Worm (Caenorhabditis elegans) whole organism, L3 larva: ENCODE data around the gene acbp-5.
A peak's percentile ranks its signal among the peaks of the same experiment; 100 is the strongest.

Source experiments
- ZK546.5 ChIP-seq: sonication (generic microtip); optimal IDR thresholded peaks from 2 replicates; lab custom pipeline; 2017; ENCODE audit warnings: missing biosample characterization, missing genetic modification characterization
- aly-2 ChIP-seq: fragments of 150-350 bp; optimal IDR thresholded peaks from 2 replicates; lab custom pipeline; 2014; ENCODE audit warnings: missing biosample characterization, missing genetic modification characterization
- ama-1 ChIP-seq: fragments of 150-350 bp; optimal IDR thresholded peaks from 2 replicates; lab custom pipeline; 2018
- ceh-28 ChIP-seq: fragments of 150-350 bp; optimal IDR thresholded peaks from 2 replicates; lab custom pipeline; 2014; ENCODE audit warnings: missing biosample characterization, missing genetic modification reagents, missing genetic modification characterization
- ceh-82 ChIP-seq: fragments of 150-350 bp; optimal IDR thresholded peaks from 2 replicates; lab custom pipeline; 2014; ENCODE audit warnings: missing biosample characterization, missing genetic modification characterization
- daf-12 ChIP-seq: fragments of 150-350 bp; optimal IDR thresholded peaks from 2 replicates; lab custom pipeline; 2014; ENCODE audit warnings: missing biosample characterization, missing genetic modification reagents, missing genetic modification characterization
- egl-27 ChIP-seq: sonication (generic microtip); optimal IDR thresholded peaks from 4 replicates; lab custom pipeline; 2017; ENCODE audit warnings: missing biosample characterization, missing genetic modification reagents, missing genetic modification characterization
- egl-5 ChIP-seq: fragments of 150-350 bp; optimal IDR thresholded peaks from 2 replicates; lab custom pipeline; 2017; ENCODE audit warnings: missing biosample characterization, missing genetic modification reagents, missing genetic modification characterization, inconsistent platforms
- elt-1 ChIP-seq: fragments of 150-350 bp; optimal IDR thresholded peaks from 2 replicates; lab custom pipeline; 2014; ENCODE audit warnings: missing biosample characterization, missing genetic modification characterization
- elt-2 ChIP-seq: sonication (generic microtip); optimal IDR thresholded peaks from 2 replicates; lab custom pipeline; 2016; ENCODE audit warnings: missing genetic modification reagents, mild to moderate bottlenecking, missing genetic modification characterization, missing compliant biosample characterization
- elt-3 ChIP-seq, 3 experiments: fragments of 150-350 bp in 1 of 3; sonication (generic microtip) in 2 of 3; optimal IDR thresholded peaks; 2 replicates in 2 of 3; 4 replicates in 1 of 3; lab custom pipeline; 2014 to 2017; ENCODE audit warnings: missing biosample characterization in 3 of 3, missing genetic modification characterization in 3 of 3
- eor-1 ChIP-seq, 2 experiments: fragments of 150-350 bp; optimal IDR thresholded peaks; 2 replicates each; lab custom pipeline; 2014 to 2018; ENCODE audit warnings: missing biosample characterization in 2 of 2, missing genetic modification characterization in 2 of 2
- fkh-10 ChIP-seq: sonication (generic microtip); optimal IDR thresholded peaks from 2 replicates; lab custom pipeline; 2017; ENCODE audit warnings: missing biosample characterization, missing genetic modification reagents, missing genetic modification characterization
- fkh-2 ChIP-seq: fragments of 150-350 bp; optimal IDR thresholded peaks from 2 replicates; lab custom pipeline; 2014; ENCODE audit warnings: missing biosample characterization, missing genetic modification reagents, missing genetic modification characterization
- jun-1 ChIP-seq: fragments of 150-350 bp; optimal IDR thresholded peaks from 2 replicates; lab custom pipeline; 2014; ENCODE audit warnings: missing biosample characterization, missing genetic modification reagents, missing genetic modification characterization
- lin-39 ChIP-seq: fragments of 150-350 bp; optimal IDR thresholded peaks from 2 replicates; lab custom pipeline; 2018; ENCODE audit warnings: missing biosample characterization, missing genetic modification reagents, missing genetic modification characterization
- mdl-1 ChIP-seq: fragments of 150-350 bp; optimal IDR thresholded peaks from 2 replicates; lab custom pipeline; 2014; ENCODE audit warnings: missing biosample characterization, missing genetic modification characterization
- mml-1 ChIP-seq: fragments of 150-350 bp; sonication (generic microtip); optimal IDR thresholded peaks from 3 replicates; lab custom pipeline; 2014; ENCODE audit warnings: missing biosample characterization, missing genetic modification characterization
- nhr-11 ChIP-seq: fragments of 150-350 bp; optimal IDR thresholded peaks from 2 replicates; lab custom pipeline; 2014; ENCODE audit warnings: missing biosample characterization, missing genetic modification characterization
- nhr-12 ChIP-seq: fragments of 150-350 bp; optimal IDR thresholded peaks from 2 replicates; lab custom pipeline; 2014; ENCODE audit warnings: missing biosample characterization, missing genetic modification characterization
- nhr-23 ChIP-seq: fragments of 150-350 bp; optimal IDR thresholded peaks from 2 replicates; lab custom pipeline; 2014; ENCODE audit warnings: missing biosample characterization, missing genetic modification reagents, missing genetic modification characterization
- nhr-25 ChIP-seq: sonication (generic microtip); optimal IDR thresholded peaks from 2 replicates; lab custom pipeline; 2017; ENCODE audit warnings: missing biosample characterization, missing genetic modification characterization
- nhr-28 ChIP-seq: fragments of 150-350 bp; optimal IDR thresholded peaks from 2 replicates; lab custom pipeline; 2014; ENCODE audit warnings: missing biosample characterization, missing genetic modification characterization
- nhr-67 ChIP-seq: fragments of 150-350 bp; optimal IDR thresholded peaks from 2 replicates; lab custom pipeline; 2014; ENCODE audit warnings: missing biosample characterization, missing genetic modification characterization
- nhr-76 ChIP-seq: fragments of 150-350 bp; sonication (generic microtip); optimal IDR thresholded peaks from 5 replicates; lab custom pipeline; 2014; ENCODE audit warnings: missing biosample characterization, missing genetic modification characterization
- nhr-77 ChIP-seq: fragments of 150-350 bp; optimal IDR thresholded peaks from 2 replicates; lab custom pipeline; 2014; ENCODE audit warnings: missing biosample characterization, missing genetic modification characterization
- pha-4 ChIP-seq: fragments of 150-350 bp; optimal IDR thresholded peaks from 2 replicates; lab custom pipeline; 2014; ENCODE audit warnings: missing biosample characterization, missing genetic modification reagents, missing genetic modification characterization
- pqm-1 ChIP-seq: fragments of 150-350 bp; optimal IDR thresholded peaks from 2 replicates; lab custom pipeline; 2017; ENCODE audit warnings: missing biosample characterization, missing genetic modification characterization, inconsistent platforms
- sea-2 ChIP-seq: fragments of 150-350 bp; sonication (generic microtip); optimal IDR thresholded peaks from 4 replicates; lab custom pipeline; 2014; ENCODE audit warnings: missing biosample characterization, missing genetic modification reagents, missing genetic modification characterization
- skn-1 ChIP-seq: fragments of 150-350 bp; optimal IDR thresholded peaks from 2 replicates; lab custom pipeline; 2014; ENCODE audit warnings: missing biosample characterization, missing genetic modification characterization
- tbx-2 ChIP-seq: sonication (generic microtip); optimal IDR thresholded peaks from 2 replicates; lab custom pipeline; 2016; ENCODE audit warnings: mild to moderate bottlenecking, missing genetic modification characterization, missing compliant biosample characterization
- unc-39 ChIP-seq: sonication (generic microtip); optimal IDR thresholded peaks from 4 replicates; lab custom pipeline; 2017; ENCODE audit warnings: missing biosample characterization, missing genetic modification characterization
- unc-62 ChIP-seq: fragments of 150-350 bp; sonication (generic microtip); optimal IDR thresholded peaks from 4 replicates; lab custom pipeline; 2014; ENCODE audit warnings: missing biosample characterization, missing genetic modification reagents, missing genetic modification characterization
- ztf-11 ChIP-seq: fragments of 150-350 bp; optimal IDR thresholded peaks from 2 replicates; lab custom pipeline; 2014; ENCODE audit warnings: missing biosample characterization, missing genetic modification characterization
- ztf-4 ChIP-seq: fragments of 150-350 bp; optimal IDR thresholded peaks from 2 replicates; lab custom pipeline; 2014; ENCODE audit warnings: missing biosample characterization, missing genetic modification characterization

Gene acbp-5

DNA sequence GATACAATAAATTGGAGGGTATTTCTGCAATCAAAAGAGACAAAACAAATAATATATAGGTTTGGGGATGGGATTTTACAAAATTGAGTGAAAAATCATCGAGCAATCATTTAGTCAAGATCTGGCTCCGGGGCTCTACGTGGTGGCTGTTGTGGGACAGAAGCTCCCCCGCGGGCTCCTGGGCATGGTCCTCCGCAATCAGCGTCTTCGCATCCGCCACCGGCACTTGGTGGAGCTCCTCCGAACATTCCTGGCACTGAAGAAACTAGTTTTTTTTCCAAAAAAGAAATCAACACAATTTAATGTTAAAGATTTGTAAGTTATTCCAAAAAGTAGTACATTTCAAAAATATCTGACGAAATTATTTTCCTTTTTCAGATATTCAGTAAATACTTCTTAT lies 26.7 kb downstream of the acbp-5 start:
- no peak for TF ChIP-seq mml-1 (tag; lab: Kevin White, UChicago)

ce11 chrIII:13614206-13614605 lies 27.3 kb downstream of the acbp-5 start:
- TF ChIP-seq fkh-2 (tag; lab: Kevin White, UChicago) (no peak), ama-1 (peak; percentile 24)

DNA sequence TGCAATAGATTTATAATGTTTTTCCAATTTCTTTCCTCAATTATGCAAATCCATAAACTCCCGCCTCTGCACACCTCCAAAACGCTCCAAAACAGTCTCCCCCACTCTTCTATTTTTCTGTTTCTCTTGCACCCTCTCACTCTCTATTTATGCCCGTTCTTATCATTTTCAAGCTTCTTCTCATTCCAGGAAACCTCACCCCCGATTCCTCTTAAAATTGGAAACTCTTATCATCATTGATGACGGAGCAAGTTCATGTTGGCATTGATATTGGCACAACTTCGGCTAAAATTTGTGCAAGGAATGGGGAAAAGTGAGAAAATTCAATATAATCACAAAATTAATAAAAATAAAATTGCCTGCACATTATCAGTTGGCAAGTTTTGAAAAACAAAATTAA lies 33.7 kb downstream of the acbp-5 start, which contains the start of gene shpk-1:
Gene shpk-1 (plus strand): TSS at position 188 of the 400 bp plus-strand sequence.
- TF ChIP-seq jun-1 (peak; percentile 43), nhr-77 (no peak), ama-1 (no peak), ztf-4 (tag; lab: Kevin White, UChicago) (no peak), elt-3 (tag; optimal IDR thresholded peaks at IDR 0.05; lab: Kevin White, UChicago) (no peak), nhr-76 (tag; lab: Kevin White, UChicago) (no peak), tbx-2 (no peak), ceh-28 (no peak), nhr-67 (tag; lab: Kevin White, UChicago) (no peak), skn-1 (tag; lab: Kevin White, UChicago) (no peak), aly-2 (tag; lab: Kevin White, UChicago) (no peak), unc-39 (tag; lab: Kevin White, UChicago) (no peak), unc-62 (GFP tag; lab: Kevin White, UChicago) (no peak), fkh-10 (GFP tag; lab: Kevin White, UChicago) (no peak), pha-4 (tag; lab: Kevin White, UChicago) (peak; percentile 17), nhr-12 (tag; lab: Kevin White, UChicago) (no peak), nhr-28 (no peak), nhr-11 (no peak), ceh-82 (no peak), nhr-25 (no peak), elt-2 (peak; percentile 95), sea-2 (GFP tag; lab: Kevin White, UChicago) (no peak), ztf-11 (tag; lab: Kevin White, UChicago) (no peak), daf-12 (no peak), eor-1 (tag; optimal IDR thresholded peaks at IDR 0.05; lab: Kevin White, UChicago) (no peak), pqm-1 (tag; lab: Kevin White, UChicago) (peak; percentile 95), lin-39 (tag; lab: Kevin White, UChicago) (no peak)
- TF ChIP-seq, all 47 proteins: peak for 4

DNA sequence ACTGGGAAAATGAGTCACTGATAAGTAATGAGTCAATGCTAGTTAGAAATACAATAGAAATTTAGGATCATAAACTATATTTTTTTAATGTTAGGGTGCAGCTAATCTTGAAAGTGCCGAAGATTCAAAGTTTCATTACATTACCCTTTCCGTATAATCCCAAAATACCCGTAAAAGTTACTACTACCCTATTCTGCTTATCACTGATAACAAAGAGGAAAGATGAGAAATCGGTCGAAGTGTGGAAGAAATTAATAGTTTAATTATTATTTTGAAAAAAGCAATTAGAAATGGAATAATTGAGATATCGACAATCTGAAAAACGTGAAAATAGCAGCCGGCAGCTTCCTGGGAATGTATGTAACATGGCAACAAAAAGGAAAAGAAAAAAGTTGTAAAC lies 34.6 kb downstream of the acbp-5 start:
- TF ChIP-seq pqm-1 (tag; lab: Kevin White, UChicago) (peak; percentile 56), sea-2 (GFP tag; lab: Kevin White, UChicago) (no peak), elt-2 (peak; percentile 51)
- TF ChIP-seq, all 47 proteins: peak for 2

ce11 chrIII:13606016-13606530 lies 35.4 kb downstream of the acbp-5 start, which contains the start of gene act-5:
TSS of gene act-5 (minus strand) at chrIII:13606066.
- TF ChIP-seq jun-1 (peak; percentile 48), elt-1 (no peak), aly-2 (tag; lab: Kevin White, UChicago) (no peak), pha-4 (tag; lab: Kevin White, UChicago) (peak; percentile 62), elt-2 (peak; percentile 97), mml-1 (tag; lab: Kevin White, UChicago) (no peak), skn-1 (tag; lab: Kevin White, UChicago) (peak; percentile 8), pqm-1 (tag; lab: Kevin White, UChicago) (peak; percentile 98)
- TF ChIP-seq, all 47 proteins: peak for 5

DNA sequence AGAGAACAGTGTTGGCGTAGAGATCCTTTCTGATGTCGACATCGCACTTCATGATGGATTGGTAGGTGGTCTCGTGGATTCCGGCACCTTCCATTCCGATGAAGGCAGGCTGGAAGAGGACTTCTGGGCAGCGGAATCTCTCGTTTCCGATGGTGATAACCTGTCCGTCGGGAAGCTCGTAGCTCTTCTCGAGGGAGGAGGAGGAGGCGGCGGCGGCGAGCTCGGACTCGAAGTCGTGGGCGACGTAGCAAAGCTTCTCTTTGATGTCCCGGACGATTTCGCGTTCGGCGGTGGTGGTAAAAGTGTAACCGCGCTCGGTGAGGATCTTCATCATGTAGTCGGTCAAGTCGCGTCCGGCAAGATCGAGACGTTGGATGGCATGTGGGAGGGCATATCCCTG lies 36.7 kb downstream of the acbp-5 start:
- no peak for TF ChIP-seq sea-2 (GFP tag; lab: Kevin White, UChicago)
- TF ChIP-seq elt-2: no peak
- no peak for TF ChIP-seq fkh-10 (GFP tag; lab: Kevin White, UChicago)
- no peak for TF ChIP-seq daf-12
- TF ChIP-seq ama-1: no peak
- TF ChIP-seq elt-3 (tag; optimal IDR thresholded peaks at IDR 0.05; lab: Kevin White, UChicago): no peak
- no peak for TF ChIP-seq ceh-28
- TF ChIP-seq ztf-11 (tag; lab: Kevin White, UChicago): no peak
- TF ChIP-seq egl-27 (tag; lab: Kevin White, UChicago): no peak
- TF ChIP-seq pqm-1 (tag; lab: Kevin White, UChicago): no peak
- no peak for TF ChIP-seq unc-39 (tag; lab: Kevin White, UChicago)
- no peak for TF ChIP-seq mdl-1 (tag; lab: Kevin White, UChicago)
- no peak for TF ChIP-seq nhr-23 (tag; lab: Kevin White, UChicago)
- TF ChIP-seq nhr-11: no peak
- TF ChIP-seq ztf-4 (tag; lab: Kevin White, UChicago): no peak
- no peak for TF ChIP-seq egl-5 (tag; lab: Kevin White, UChicago)
- TF ChIP-seq ZK546.5 (tag; lab: Kevin White, UChicago): no peak
